Fruit fly (Drosophila melanogaster) whole organism, embryonic: Measurements from ENCODE around the gene CG15353.

Experiments used
- Bdp1 ChIP-seq: fragments of 200-800 bp; sonication (Bioruptor generic); optimal IDR thresholded peaks from 3 replicates; lab custom pipeline; 2016; ENCODE audit warnings: missing biosample characterization, missing genetic modification characterization
- CG10274 ChIP-seq: fragments of 200-800 bp; sonication (Bioruptor generic); optimal IDR thresholded peaks from 3 replicates; lab custom pipeline; 2017; ENCODE audit warnings: missing biosample characterization, mild to moderate bottlenecking, missing genetic modification characterization
- CG11504 ChIP-seq: fragments of 200-800 bp; sonication (Bioruptor generic); optimal IDR thresholded peaks from 3 replicates; lab custom pipeline; 2019; ENCODE audit warnings: missing biosample characterization, mild to moderate bottlenecking, missing genetic modification characterization, moderate library complexity
- CG13287 ChIP-seq: fragments of 200-800 bp; sonication (Bioruptor generic); IDR thresholded peaks from 2 replicates; pipeline ENCODE4 v1.3.6; 2022; ENCODE audit warnings: missing biosample characterization, missing genetic modification characterization; ENCODE audit not compliant: partially characterized antibody
- CG17328 ChIP-seq: fragments of 200-800 bp; sonication (Bioruptor generic); IDR thresholded peaks from 2 replicates; pipeline ENCODE4 v1.3.6; 2022; ENCODE audit warnings: missing biosample characterization, missing genetic modification characterization
- CG17359 ChIP-seq: fragments of 200-800 bp; sonication (Bioruptor generic); optimal IDR thresholded peaks from 3 replicates; lab custom pipeline; 2018; ENCODE audit warnings: missing biosample characterization, mild to moderate bottlenecking, missing genetic modification characterization, moderate library complexity
- CG18262 ChIP-seq: fragments of 200-800 bp; optimal IDR thresholded peaks from 3 replicates; lab custom pipeline; 2019; ENCODE audit warnings: missing biosample characterization, mild to moderate bottlenecking, missing genetic modification characterization, moderate library complexity
- CG2678 ChIP-seq: fragments of 200-800 bp; sonication (Bioruptor generic); optimal IDR thresholded peaks from 3 replicates; lab custom pipeline; 2019; ENCODE audit warnings: missing biosample characterization, mild to moderate bottlenecking, missing genetic modification characterization, moderate library complexity
- CG31441 ChIP-seq: fragments of 200-800 bp; sonication (Bioruptor generic); IDR thresholded peaks from 2 replicates; pipeline ENCODE4 v1.3.6; 2022; ENCODE audit warnings: missing biosample characterization, missing genetic modification characterization
- CG3407 ChIP-seq: fragments of 200-800 bp; sonication (Bioruptor generic); optimal IDR thresholded peaks from 2 replicates; lab custom pipeline; 2018; ENCODE audit warnings: missing biosample characterization, mild to moderate bottlenecking, missing genetic modification characterization
- CG6791 ChIP-seq: fragments of 200-800 bp; sonication (Bioruptor generic); IDR thresholded peaks from 3 replicates; pipeline ENCODE4 v1.3.6; 2022; ENCODE audit warnings: missing biosample characterization, missing genetic modification characterization; ENCODE audit not compliant: partially characterized antibody
- CG9215 ChIP-seq: fragments of 200-800 bp; sonication (Bioruptor generic); IDR thresholded peaks from 2 replicates; pipeline ENCODE4 v1.3.6; 2022; ENCODE audit warnings: missing biosample characterization, missing genetic modification characterization
- CG9932 ChIP-seq: fragments of 200-800 bp; sonication (Bioruptor generic); IDR thresholded peaks from 2 replicates; pipeline ENCODE4 v1.3.6; 2022; ENCODE audit warnings: missing biosample characterization, missing genetic modification characterization
- Dbx ChIP-seq: fragments of 200-800 bp; sonication (Bioruptor generic); IDR thresholded peaks from 3 replicates; pipeline ENCODE4 v1.3.6; 2022; ENCODE audit warnings: missing biosample characterization, missing genetic modification characterization
- Dfd ChIP-seq, 2 experiments: fragments of >200 bp; optimal IDR thresholded peaks; 2 replicates each; lab custom pipeline; 2017; ENCODE audit warnings: missing biosample characterization in 2 of 2, missing genetic modification characterization in 2 of 2
- Dip3 ChIP-seq: fragments of 200-800 bp; sonication (Bioruptor generic); optimal IDR thresholded peaks from 3 replicates; lab custom pipeline; 2016; ENCODE audit warnings: missing biosample characterization, missing genetic modification characterization
- Doc3 ChIP-seq: fragments of 200-800 bp; sonication (Bioruptor generic); IDR thresholded peaks from 3 replicates; pipeline ENCODE4 v1.3.6; 2022; ENCODE audit warnings: missing biosample characterization, missing genetic modification characterization; ENCODE audit not compliant: partially characterized antibody
- E2f2 ChIP-seq: fragments of 200-800 bp; sonication (Bioruptor generic); IDR thresholded peaks from 2 replicates; pipeline ENCODE4 v1.3.6; 2022; ENCODE audit warnings: missing biosample characterization, missing genetic modification characterization
- Ets97D ChIP-seq: fragments of 200-800 bp; sonication (Bioruptor generic); optimal IDR thresholded peaks from 3 replicates; lab custom pipeline; 2016; ENCODE audit warnings: missing biosample characterization, missing genetic modification characterization
- Hey ChIP-seq: fragments of 200-800 bp; sonication (Bioruptor generic); optimal IDR thresholded peaks from 3 replicates; lab custom pipeline; 2018; ENCODE audit warnings: missing biosample characterization, mild to moderate bottlenecking, missing genetic modification characterization
- Hr78 ChIP-seq, 2 experiments: fragments of 200-800 bp in 1 of 2; fragments of >200 bp in 1 of 2; sonication (Bioruptor generic) in 1 of 2; optimal IDR thresholded peaks; 2 replicates each; lab custom pipeline; 2017 to 2019; ENCODE audit warnings: missing biosample characterization in 2 of 2, missing genetic modification characterization in 2 of 2, mild to moderate bottlenecking in 1 of 2, moderate library complexity in 1 of 2
- Oli ChIP-seq: fragments of 200-800 bp; sonication (Bioruptor generic); optimal IDR thresholded peaks from 2 replicates; lab custom pipeline; 2018; ENCODE audit warnings: missing biosample characterization, mild to moderate bottlenecking, missing genetic modification characterization, moderate library complexity
- Opbp ChIP-seq: fragments of 200-800 bp; sonication (Bioruptor generic); IDR thresholded peaks from 3 replicates; pipeline ENCODE4 v1.3.6; 2022; ENCODE audit warnings: missing biosample characterization, missing genetic modification characterization; ENCODE audit not compliant: partially characterized antibody
- Ptx1 ChIP-seq: fragments of 200-800 bp; sonication (Bioruptor generic); IDR thresholded peaks from 2 replicates; pipeline ENCODE4 v1.3.6; 2022; ENCODE audit warnings: missing biosample characterization, missing genetic modification characterization
- Xbp1 ChIP-seq: fragments of 200-800 bp; sonication (Bioruptor generic); optimal IDR thresholded peaks from 3 replicates; lab custom pipeline; 2016; ENCODE audit warnings: missing biosample characterization, mild to moderate bottlenecking, missing genetic modification characterization
- ato ChIP-seq: fragments of 200-800 bp; sonication (Bioruptor generic); IDR thresholded peaks from 2 replicates; pipeline ENCODE4 v1.3.6; 2022; ENCODE audit warnings: missing biosample characterization, missing genetic modification characterization; ENCODE audit not compliant: partially characterized antibody
- bbx ChIP-seq: fragments of 200-800 bp; sonication (Bioruptor generic); IDR thresholded peaks from 2 replicates; pipeline ENCODE4 v1.3.6; 2022; ENCODE audit warnings: missing biosample characterization, missing genetic modification characterization; ENCODE audit not compliant: partially characterized antibody
- bcd ChIP-seq: fragments of 200-800 bp; sonication (Bioruptor generic); optimal IDR thresholded peaks from 2 replicates; lab custom pipeline; 2017; ENCODE audit warnings: missing biosample characterization, mild to moderate bottlenecking, missing genetic modification characterization
- croc ChIP-seq: fragments of 200-800 bp; sonication (Bioruptor generic); conservative IDR thresholded peaks from 3 replicates; pipeline ENCODE4 v1.3.6; 2022; ENCODE audit warnings: missing biosample characterization, missing genetic modification characterization
- da ChIP-seq: fragments of 200-800 bp; sonication (Bioruptor generic); optimal IDR thresholded peaks from 2 replicates; lab custom pipeline; 2016; ENCODE audit warnings: missing biosample characterization, missing genetic modification characterization
- exex ChIP-seq: fragments of 200-800 bp; sonication (Bioruptor generic); optimal IDR thresholded peaks from 4 replicates; lab custom pipeline; 2018; ENCODE audit warnings: missing biosample characterization, mild to moderate bottlenecking, missing genetic modification characterization, moderate library complexity
- eyg ChIP-seq: fragments of 200-800 bp; sonication (Bioruptor generic); optimal IDR thresholded peaks from 3 replicates; lab custom pipeline; 2016; ENCODE audit warnings: missing biosample characterization, missing genetic modification characterization
- fd96Cb ChIP-seq: fragments of 200-800 bp; sonication (Bioruptor generic); optimal IDR thresholded peaks from 2 replicates; lab custom pipeline; 2018; ENCODE audit warnings: missing biosample characterization, mild to moderate bottlenecking, missing genetic modification characterization, moderate library complexity
- gcm ChIP-seq: fragments of 200-800 bp; sonication (Bioruptor generic); optimal IDR thresholded peaks from 2 replicates; lab custom pipeline; 2019; ENCODE audit warnings: missing biosample characterization, mild to moderate bottlenecking, missing genetic modification characterization, moderate library complexity
- gem ChIP-seq: fragments of 200-800 bp; sonication (Bioruptor generic); optimal IDR thresholded peaks from 2 replicates; lab custom pipeline; 2019; ENCODE audit warnings: missing biosample characterization, mild to moderate bottlenecking, missing genetic modification characterization, moderate library complexity
- grau ChIP-seq: fragments of 200-800 bp; optimal IDR thresholded peaks from 3 replicates; lab custom pipeline; 2019; ENCODE audit warnings: missing biosample characterization, mild to moderate bottlenecking, missing genetic modification characterization, moderate library complexity
- grn ChIP-seq: fragments of 200-800 bp; sonication (Bioruptor generic); optimal IDR thresholded peaks from 3 replicates; lab custom pipeline; 2017; ENCODE audit warnings: missing biosample characterization, missing genetic modification characterization
- ind ChIP-seq: fragments of 200-800 bp; sonication (Bioruptor generic); optimal IDR thresholded peaks from 3 replicates; lab custom pipeline; 2016; ENCODE audit warnings: missing biosample characterization, missing genetic modification characterization
- jigr1 ChIP-seq: fragments of 200-800 bp; sonication (Bioruptor generic); IDR thresholded peaks from 3 replicates; pipeline ENCODE4 v1.3.6; 2022; ENCODE audit warnings: missing biosample characterization, missing genetic modification characterization
- kah ChIP-seq: fragments of 200-800 bp; sonication (Bioruptor generic); optimal IDR thresholded peaks from 2 replicates; lab custom pipeline; 2018; ENCODE audit warnings: missing biosample characterization, mild to moderate bottlenecking, missing genetic modification characterization
- mam ChIP-seq: fragments of 200-800 bp; sonication (Bioruptor generic); optimal IDR thresholded peaks from 3 replicates; lab custom pipeline; 2016; ENCODE audit warnings: missing biosample characterization, missing genetic modification characterization
- nau ChIP-seq: fragments of 200-800 bp; sonication (Bioruptor generic); optimal IDR thresholded peaks from 3 replicates; lab custom pipeline; 2017; ENCODE audit warnings: missing biosample characterization, mild to moderate bottlenecking, missing genetic modification characterization, missing genetic modification reagents
- pho ChIP-seq: fragments of 200-800 bp; sonication (Bioruptor generic); optimal IDR thresholded peaks from 2 replicates; lab custom pipeline; 2016; ENCODE audit warnings: missing biosample characterization, missing genetic modification characterization
- ranshi ChIP-seq: fragments of 200-800 bp; sonication (Bioruptor generic); IDR thresholded peaks from 2 replicates; pipeline ENCODE4 v1.3.6; 2022; ENCODE audit warnings: missing biosample characterization, missing genetic modification characterization
- sens ChIP-seq: fragments of 200-800 bp; sonication (Bioruptor generic); peaks from one replicate; lab custom pipeline; 2016; ENCODE audit warnings: missing biosample characterization, missing genetic modification characterization
- sim ChIP-seq: fragments of 200-800 bp; sonication (Bioruptor generic); IDR thresholded peaks from 2 replicates; pipeline ENCODE4 v1.3.6; 2022; ENCODE audit warnings: missing biosample characterization, missing genetic modification characterization
- sqz ChIP-seq: fragments of 200-800 bp; sonication (Bioruptor generic); optimal IDR thresholded peaks from 3 replicates; lab custom pipeline; 2018; ENCODE audit warnings: missing biosample characterization, mild to moderate bottlenecking, missing genetic modification characterization
- ttk ChIP-seq: fragments of 200-800 bp; sonication (Bioruptor generic); IDR thresholded peaks from 2 replicates; pipeline ENCODE4 v2.1.2; 2022; ENCODE audit warnings: missing biosample characterization, missing genetic modification characterization
- vnd ChIP-seq: fragments of 200-800 bp; sonication (Bioruptor generic); IDR thresholded peaks from 3 replicates; pipeline ENCODE4 v1.3.6; 2022; ENCODE audit warnings: missing biosample characterization, missing genetic modification characterization; ENCODE audit not compliant: partially characterized antibody

CG15353 gene

dm6 chr2L:2010335-2011061, 3.5 kb upstream of the CG15353 start (continued):
- TF ChIP-seq Hr78 (GFP tag; optimal IDR thresholded peaks at IDR 0.05; lab: Kevin White, UChicago) (no peak), gcm (peak; percentile 14), CG17359 (tag; lab: Kevin White, UChicago) (no peak), CG18262 (tag; lab: Kevin White, UChicago) (peak; percentile 26), Dbx (GFP tag; lab: Robert Waterston, UW) (no peak; the same call in 2 of the 3 replicates), E2f2 (GFP tag; lab: Robert Waterston, UW) (no peak), grau (tag; lab: Kevin White, UChicago) (no peak), mam (GFP tag; lab: Kevin White, UChicago) (no peak), nau (GFP tag; lab: Kevin White, UChicago) (no peak), Doc3 (0 out of 3 replicates have a peak, but pooled peaks have one; percentile 27), da (GFP tag; lab: Kevin White, UChicago) (no peak), jigr1 (no peak), CG2678 (peak; percentile 16), eyg (GFP tag; lab: Kevin White, UChicago) (no peak), CG9215 (GFP tag; lab: Robert Waterston, UW) (no peak), Ets97D (GFP tag; lab: Kevin White, UChicago) (no peak), Opbp (GFP tag; lab: Robert Waterston, UW) (peak; percentile 85; the same call in 2 of the 3 replicates), croc (no peak), sim (GFP tag; lab: Robert Waterston, UW) (no peak), CG17328 (GFP tag; lab: Robert Waterston, UW) (no peak), Dfd (GFP tag; optimal IDR thresholded peaks at IDR 0.05; lab: Kevin White, UChicago) (no peak), Dip3 (GFP tag; lab: Kevin White, UChicago) (no peak), gem (tag; lab: Kevin White, UChicago) (peak; percentile 13), grn (peak; percentile 17), CG13287 (GFP tag; lab: Robert Waterston, UW) (peak; percentile 9; the same call in 1 of the 2 replicates), sqz (GFP tag; lab: Kevin White, UChicago) (peak; percentile 32), pho (no peak), CG9932 (GFP tag; lab: Robert Waterston, UW) (no peak), ttk (GFP tag; lab: Robert Waterston, UW) (no peak), CG11504 (tag; lab: Kevin White, UChicago) (peak; percentile 13), bcd (no peak), Hey (tag; lab: Kevin White, UChicago) (no peak), CG10274 (GFP tag; lab: Kevin White, UChicago) (no peak), CG6791 (GFP tag; lab: Robert Waterston, UW) (peak; percentile 93), ind (GFP tag; lab: Kevin White, UChicago) (no peak), Ptx1 (GFP tag; lab: Robert Waterston, UW) (no peak), Xbp1 (no peak), CG3407 (GFP tag; lab: Kevin White, UChicago) (no peak), ranshi (GFP tag; lab: Robert Waterston, UW) (no peak), Oli (tag; lab: Kevin White, UChicago) (no peak), fd96Cb (tag; lab: Kevin White, UChicago) (no peak), sens (GFP tag; lab: Kevin White, UChicago) (peak; percentile 53), vnd (GFP tag; lab: Robert Waterston, UW) (peak; percentile 60; the same call in 2 of the 3 replicates), ato (peak; percentile 80), CG31441 (GFP tag; lab: Robert Waterston, UW) (peak; percentile 33; the same call in 1 of the 2 replicates), kah (no peak), exex (tag; lab: Kevin White, UChicago) (peak; percentile 40), Bdp1 (GFP tag; lab: Kevin White, UChicago) (peak; percentile 99), bbx (GFP tag; lab: Robert Waterston, UW) (peak; percentile 85)
